Fruit fly (Drosophila melanogaster): ENCODE data around the gene CG11722.

Gene CG11722

DNA sequence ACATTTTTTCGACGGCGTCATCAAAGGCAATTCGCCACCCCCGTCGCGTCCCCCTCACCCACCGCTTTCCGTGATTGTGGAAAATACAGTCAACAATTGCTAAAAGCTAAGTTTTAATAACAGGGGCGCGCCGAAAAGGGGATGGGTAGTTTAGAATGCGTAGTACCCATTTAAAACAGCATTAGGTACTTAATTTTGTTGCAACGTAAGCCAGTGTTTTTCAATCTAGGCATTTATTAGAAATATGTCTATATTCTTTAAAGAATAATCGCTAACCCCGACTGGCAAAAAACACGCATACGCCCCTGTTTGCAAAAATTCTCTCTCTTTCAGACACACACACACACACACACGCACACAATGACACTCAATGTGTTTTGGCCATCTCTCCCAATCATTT, 39.6 kb upstream of the CG11722 start (continued):
- TF ChIP-seq CG31388 (GFP tag; optimal IDR thresholded peaks at IDR 0.05) (no peak), CG12071 (GFP tag; optimal IDR thresholded peaks at IDR 0.05) (peak; percentile 25), CG4282 (GFP tag; optimal IDR thresholded peaks at IDR 0.05) (no peak), ci (GFP tag; IDR thresholded peaks at IDR 0.05) (no peak), Ptx1 (GFP tag; IDR thresholded peaks at IDR 0.05) (peak; percentile 50), CG11456 (GFP tag; IDR thresholded peaks at IDR 0.05) (peak; percentile 57; the same call in 1 of the 3 replicates), Fer3 (tag; optimal IDR thresholded peaks at IDR 0.05) (peak; percentile 68), NC2α (GFP tag; optimal IDR thresholded peaks at IDR 0.05) (no peak), chif (GFP tag; optimal IDR thresholded peaks at IDR 0.05) (no peak), CG17385 (GFP tag; optimal IDR thresholded peaks at IDR 0.05) (no peak), Tbp (GFP tag; optimal IDR thresholded peaks at IDR 0.05) (no peak), Dip3 (GFP tag; optimal IDR thresholded peaks at IDR 0.05) (peak; percentile 71), CG42726 (GFP tag; IDR thresholded peaks at IDR 0.05; ENCODE audit: partially characterized antibody) (no peak), CG11085 (GFP tag; IDR thresholded peaks at IDR 0.05) (no peak; the same call in 1 of the 2 replicates), pros (GFP tag; optimal IDR thresholded peaks at IDR 0.05) (no peak), repo (GFP tag; optimal IDR thresholded peaks at IDR 0.05) (no peak), dmrt99B (tag; optimal IDR thresholded peaks at IDR 0.05) (peak; percentile 39), CG10565 (GFP tag; optimal IDR thresholded peaks at IDR 0.05) (no peak), HHEX (GFP tag; optimal IDR thresholded peaks at IDR 0.05) (peak; percentile 47), Scr (GFP tag; IDR thresholded peaks at IDR 0.05; ENCODE audit: partially characterized antibody) (no peak), z (GFP tag; IDR thresholded peaks at IDR 0.05) (no peak), eve (GFP tag; optimal IDR thresholded peaks at IDR 0.05) (no peak), CG14710 (tag; optimal IDR thresholded peaks at IDR 0.05) (no peak), Ravus (GFP tag; IDR thresholded peaks at IDR 0.05) (no peak), Bdp1 (GFP tag; optimal IDR thresholded peaks at IDR 0.05) (no peak), CG10209 (GFP tag; optimal IDR thresholded peaks at IDR 0.05) (peak; percentile 14), CG14860 (GFP tag; IDR thresholded peaks at IDR 0.05; ENCODE audit: partially characterized antibody) (no peak), unpg (GFP tag; optimal IDR thresholded peaks at IDR 0.05) (peak; percentile 24), CG8089 (GFP tag; optimal IDR thresholded peaks at IDR 0.05) (no peak), gsb (GFP tag; IDR thresholded peaks at IDR 0.05) (peak; percentile 52; the same call in 1 of the 2 replicates), bab2 (GFP tag; optimal IDR thresholded peaks at IDR 0.05) (peak; percentile 7), kay (GFP tag; optimal IDR thresholded peaks at IDR 0.05) (no peak), ATbp (GFP tag; optimal IDR thresholded peaks at IDR 0.05) (no peak), Adf1 (GFP tag; IDR thresholded peaks at IDR 0.05) (no peak), Rx (GFP tag; IDR thresholded peaks at IDR 0.05) (no peak), CG18011 (GFP tag; optimal IDR thresholded peaks at IDR 0.05) (no peak), CG32772 (GFP tag; IDR thresholded peaks at IDR 0.05) (no peak), sr (GFP tag; IDR thresholded peaks at IDR 0.05) (no peak), CG8290 (GFP tag; optimal IDR thresholded peaks at IDR 0.05) (no peak), CG8290 (tag; optimal IDR thresholded peaks at IDR 0.05) (peak in 1 of 2 experiments; percentile 70), insv (GFP tag; optimal IDR thresholded peaks at IDR 0.05) (no peak), lola (GFP tag; optimal IDR thresholded peaks at IDR 0.05) (no peak), CG3847 (GFP tag; IDR thresholded peaks at IDR 0.05) (peak; percentile 50), CG7839 (tag; optimal IDR thresholded peaks at IDR 0.05) (peak; percentile 61), CG12236 (GFP tag; optimal IDR thresholded peaks at IDR 0.05) (no peak), Hmr (GFP tag; optimal IDR thresholded peaks at IDR 0.05) (peak; percentile 79), CG3838 (GFP tag; optimal IDR thresholded peaks at IDR 0.05) (no peak), eyg (GFP tag; optimal IDR thresholded peaks at IDR 0.05) (peak; percentile 9), en (GFP tag; optimal IDR thresholded peaks at IDR 0.05) (no peak), CG11695 (GFP tag; IDR thresholded peaks at IDR 0.05) (no peak), psq (GFP tag; optimal IDR thresholded peaks at IDR 0.05) (no peak), CG14667 (GFP tag; IDR thresholded peaks at IDR 0.05) (0 out of 2 replicates have a peak, but pooled peaks have one; percentile 14)

All from whole organism, embryonic.